1 worm cellular context compared by ENCODE assay signal in the genomic region with DNA sequence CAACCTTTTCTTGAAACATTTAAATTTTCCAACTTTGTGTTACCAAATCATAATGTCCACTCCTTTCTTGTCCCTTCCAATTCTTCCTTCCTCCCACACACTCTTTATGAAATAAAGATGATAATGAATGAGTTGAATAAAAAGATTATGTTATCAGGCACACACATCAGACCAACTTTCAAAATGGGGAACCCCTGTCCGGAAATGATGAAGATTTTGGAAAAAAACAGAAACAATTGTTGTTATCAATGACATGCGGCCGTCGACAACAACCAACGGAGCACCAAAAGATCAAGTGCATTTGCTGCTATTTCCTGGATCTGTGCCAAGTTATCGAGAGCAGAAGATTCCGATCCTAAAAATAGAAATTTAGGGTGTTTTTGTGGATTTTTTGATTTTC.
TF ChIP-seq lines count a peak whose summit lies in the region.

No protein-coding gene starts in this region.

TF ChIP-seq in whole organism, L4 larva, 104 proteins besides CTCF, POLR2A, EP300 and RAD21 (continued from another document):
- TF ChIP-seq hlh-11 (tag; optimal IDR thresholded peaks at IDR 0.05; lab: Kevin White, UChicago) (peak; percentile 30), nhr-6 (tag; optimal IDR thresholded peaks at IDR 0.05; lab: Kevin White, UChicago) (no peak), hmg-1.1 (GFP tag; IDR thresholded peaks at IDR 0.05; lab: Robert Waterston, UW) (no peak), attf-4 (tag; optimal IDR thresholded peaks at IDR 0.05; lab: Kevin White, UChicago) (no peak), lin-15B (tag; optimal IDR thresholded peaks at IDR 0.05; lab: Kevin White, UChicago) (no peak), snpc-4 (tag; optimal IDR thresholded peaks at IDR 0.05; lab: Kevin White, UChicago) (no peak), hif-1 (tag; optimal IDR thresholded peaks at IDR 0.05; lab: Kevin White, UChicago) (peak in 1 of 2 experiments; percentile 59), F37D6.2 (tag; optimal IDR thresholded peaks at IDR 0.05; lab: Kevin White, UChicago) (no peak), ceh-62 (tag; optimal IDR thresholded peaks at IDR 0.05; lab: Kevin White, UChicago) (no peak), snpc-1.2 (GFP tag; IDR thresholded peaks at IDR 0.05; lab: Robert Waterston, UW) (no peak), rbr-2 (tag; optimal IDR thresholded peaks at IDR 0.05; lab: Kevin White, UChicago) (no peak), ZK337.2 (GFP tag; IDR thresholded peaks at IDR 0.05; lab: Robert Waterston, UW) (no peak), F49E8.2 (tag; optimal IDR thresholded peaks at IDR 0.05; lab: Kevin White, UChicago; ENCODE audit: borderline replicate concordance) (no peak), dve-1 (tag; optimal IDR thresholded peaks at IDR 0.05; lab: Kevin White, UChicago; ENCODE audit: insufficient read depth) (peak; percentile 39), mep-1 (tag; optimal IDR thresholded peaks at IDR 0.05; lab: Kevin White, UChicago) (no peak), vab-7 (GFP tag; IDR thresholded peaks at IDR 0.05; lab: Robert Waterston, UW) (no peak), ztf-11 (tag; optimal IDR thresholded peaks at IDR 0.05; lab: Kevin White, UChicago) (no peak), nhr-11 (tag; optimal IDR thresholded peaks at IDR 0.05; lab: Kevin White, UChicago) (no peak), ceh-28 (tag; optimal IDR thresholded peaks at IDR 0.05; lab: Kevin White, UChicago) (no peak), unc-130 (GFP tag; optimal IDR thresholded peaks at IDR 0.05; lab: Kevin White, UChicago) (no peak), aly-2 (tag; optimal IDR thresholded peaks at IDR 0.05; lab: Kevin White, UChicago) (no peak), ctbp-1 (GFP tag; IDR thresholded peaks at IDR 0.05; lab: Robert Waterston, UW) (no peak), nhr-77 (tag; optimal IDR thresholded peaks at IDR 0.05; lab: Kevin White, UChicago) (no peak), saeg-2 (GFP tag; IDR thresholded peaks at IDR 0.05; lab: Robert Waterston, UW) (no peak), daf-16 (GFP tag; optimal IDR thresholded peaks at IDR 0.05; lab: Kevin White, UChicago) (peak in 1 of 2 experiments; percentile 21), daf-16 (tag; optimal IDR thresholded peaks at IDR 0.05; lab: Kevin White, UChicago) (peak; percentile 78), nhr-42 (GFP tag; IDR thresholded peaks at IDR 0.05; lab: Robert Waterston, UW) (no peak), set-16 (GFP tag; IDR thresholded peaks at IDR 0.05; lab: Robert Waterston, UW) (no peak), mdt-29 (GFP tag; IDR thresholded peaks at IDR 0.05; lab: Robert Waterston, UW) (no peak), unc-62 (GFP tag; optimal IDR thresholded peaks at IDR 0.05 in 1 of 2; lab: Kevin White, UChicago) (peak in 1 of 2 experiments; percentile 90), unc-62 (tag; optimal IDR thresholded peaks at IDR 0.05; lab: Kevin White, UChicago) (no peak), zfp-3 (GFP tag; conservative IDR thresholded peaks at IDR 0.05; lab: Robert Waterston, UW) (no peak), zag-1 (tag; optimal IDR thresholded peaks at IDR 0.05; lab: Kevin White, UChicago) (no peak), mdl-1 (tag; optimal IDR thresholded peaks at IDR 0.05; lab: Kevin White, UChicago) (no peak), lin-39 (tag; optimal IDR thresholded peaks at IDR 0.05; lab: Kevin White, UChicago) (no peak), egl-27 (tag; optimal IDR thresholded peaks at IDR 0.05; lab: Kevin White, UChicago) (no peak), pha-4 (GFP tag; IDR thresholded peaks at IDR 0.05; lab: Robert Waterston, UW) (no peak), pha-4 (tag; optimal IDR thresholded peaks at IDR 0.05; lab: Kevin White, UChicago) (no peak), jun-1 (tag; optimal IDR thresholded peaks at IDR 0.05; lab: Kevin White, UChicago) (no peak), nhr-10 (tag; optimal IDR thresholded peaks at IDR 0.05; lab: Kevin White, UChicago) (no peak), ceh-82 (tag; optimal IDR thresholded peaks at IDR 0.05; lab: Kevin White, UChicago) (no peak), ZK546.5 (tag; optimal IDR thresholded peaks at IDR 0.05; lab: Kevin White, UChicago) (no peak)
